Fruit fly (Drosophila melanogaster): ENCODE results near the gene Root.

DNA sequence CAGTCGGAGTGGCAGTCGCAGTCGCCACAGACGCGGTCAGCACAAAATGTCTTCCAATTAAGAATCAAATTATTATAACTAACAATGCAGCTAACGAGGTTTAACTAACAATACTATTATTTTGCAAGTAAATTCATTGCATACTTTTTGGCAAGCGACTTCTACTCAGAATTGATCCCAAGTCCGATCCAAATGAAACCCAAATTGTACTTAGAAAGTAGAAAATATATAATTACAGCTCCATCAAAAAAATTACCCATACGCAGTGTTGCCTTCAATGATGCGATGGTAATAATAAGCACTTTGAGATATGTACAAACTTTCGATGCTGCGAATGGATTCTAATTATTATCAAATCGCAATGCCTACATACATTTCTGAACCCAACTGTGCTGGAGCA, 30.7 kb downstream of the Root start:
- no peak for TF ChIP-seq CG13204 (GFP tag; optimal IDR thresholded peaks at IDR 0.05)
- TF ChIP-seq gl (tag; optimal IDR thresholded peaks at IDR 0.05) = no peak
- TF ChIP-seq CG32121 (GFP tag; IDR thresholded peaks at IDR 0.05) = no peak
- no peak for TF ChIP-seq EcR (GFP tag; optimal IDR thresholded peaks at IDR 0.05)
- no peak for TF ChIP-seq CG10348 (GFP tag; IDR thresholded peaks at IDR 0.05)
